Worm (Caenorhabditis elegans): Measurements from ENCODE around the gene ntr-2.
"Not testable (repeated sequence)": the region's sequence is repeated elsewhere in the genome, so short reads cannot be mapped to it uniquely, and the experiment has no call there.

Gene ntr-2

ce11 chrX:14970221-14970801 is 41.6 kb upstream of the ntr-2 start, which contains the start of the genes flwr-1 and tbc-1 (continued):
- no peak for TF ChIP-seq ceh-62 (tag; optimal IDR thresholded peaks at IDR 0.05)
- no peak for TF ChIP-seq zfp-2 (tag; optimal IDR thresholded peaks at IDR 0.05)
- peak; percentile 1 for TF ChIP-seq mxl-3 (GFP tag; optimal IDR thresholded peaks at IDR 0.05)
- no peak for TF ChIP-seq gei-8 (GFP tag; optimal IDR thresholded peaks at IDR 0.05)
- no peak for TF ChIP-seq saeg-2 (GFP tag; IDR thresholded peaks at IDR 0.05)
- TF ChIP-seq lin-38 (GFP tag; IDR thresholded peaks at IDR 0.05), result no peak
- TF ChIP-seq nhr-28 (tag; optimal IDR thresholded peaks at IDR 0.05), result peak; percentile 10
- peak; percentile 51 for TF ChIP-seq mes-2 (tag; optimal IDR thresholded peaks at IDR 0.05; ENCODE audit: poor library complexity, severe bottlenecking)
- no peak for TF ChIP-seq lsy-2 (tag; optimal IDR thresholded peaks at IDR 0.05)
- peak; percentile 47 for TF ChIP-seq dve-1 (tag; optimal IDR thresholded peaks at IDR 0.05; ENCODE audit: insufficient read depth)
- peak; percentile 60; the same call in 1 of the 2 replicates for TF ChIP-seq hmg-1.1 (GFP tag; IDR thresholded peaks at IDR 0.05)
- peak; percentile 47 for TF ChIP-seq hlh-11 (tag; optimal IDR thresholded peaks at IDR 0.05)

DNA sequence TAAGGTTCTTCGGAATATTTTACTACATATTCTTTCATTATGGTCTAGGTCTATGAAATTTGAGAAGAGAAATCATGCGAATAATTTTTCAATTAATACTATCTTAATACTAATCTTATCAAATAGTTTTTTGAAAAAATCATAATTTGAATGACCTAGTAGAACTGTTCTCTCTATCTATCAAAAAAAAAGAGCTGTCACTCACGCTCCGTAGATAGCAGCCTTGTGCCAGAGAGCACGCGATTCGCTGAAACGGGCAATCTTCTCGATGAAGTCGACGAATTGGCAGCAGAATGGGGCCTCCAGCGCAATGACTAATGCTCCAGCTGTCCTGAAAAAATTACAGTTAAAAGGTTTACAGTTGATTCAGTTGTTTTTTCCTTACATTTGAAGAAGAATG is 40.9 kb upstream of the ntr-2 start:
- TF ChIP-seq R02D3.7 (tag; optimal IDR thresholded peaks at IDR 0.05) (no peak), lin-38 (GFP tag; IDR thresholded peaks at IDR 0.05) (no peak), Y48G9A.11 (GFP tag; IDR thresholded peaks at IDR 0.05) (no peak), skn-1 (tag; optimal IDR thresholded peaks at IDR 0.05) (no peak), dmd-6 (GFP tag; IDR thresholded peaks at IDR 0.05) (peak; percentile 61), lin-29 (GFP tag; IDR thresholded peaks at IDR 0.05) (no peak), hlh-11 (tag; optimal IDR thresholded peaks at IDR 0.05) (peak; percentile 25)

DNA sequence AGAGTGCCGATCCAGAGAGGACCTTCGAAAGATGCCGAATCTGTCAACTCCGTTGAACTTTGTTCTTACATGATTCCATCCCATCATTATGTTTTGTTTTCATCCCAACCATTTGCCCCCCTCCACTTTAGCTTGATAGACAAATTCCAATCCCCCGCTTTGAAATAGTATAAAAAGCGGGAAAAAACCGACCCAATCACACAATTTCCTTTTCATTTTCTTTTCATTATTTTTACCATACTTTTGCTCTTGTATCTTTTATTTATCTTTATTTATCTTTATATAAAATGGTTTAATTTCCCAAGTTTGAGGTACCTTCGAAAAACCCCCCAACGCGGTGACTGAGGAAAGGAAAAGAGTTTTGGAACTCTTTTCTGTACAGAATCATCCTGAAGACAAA is 37.8 kb upstream of the ntr-2 start, which contains the start of gene F20D1.22:
F20D1.22 (plus strand) TSS at position 301 of the 400 bp plus-strand sequence.
- TF ChIP-seq F44E2.7 (GFP tag; IDR thresholded peaks at IDR 0.05); T20F7.1 (GFP tag; optimal IDR thresholded peaks at IDR 0.05); dmd-6 (GFP tag; IDR thresholded peaks at IDR 0.05): not testable (repeated sequence)

DNA sequence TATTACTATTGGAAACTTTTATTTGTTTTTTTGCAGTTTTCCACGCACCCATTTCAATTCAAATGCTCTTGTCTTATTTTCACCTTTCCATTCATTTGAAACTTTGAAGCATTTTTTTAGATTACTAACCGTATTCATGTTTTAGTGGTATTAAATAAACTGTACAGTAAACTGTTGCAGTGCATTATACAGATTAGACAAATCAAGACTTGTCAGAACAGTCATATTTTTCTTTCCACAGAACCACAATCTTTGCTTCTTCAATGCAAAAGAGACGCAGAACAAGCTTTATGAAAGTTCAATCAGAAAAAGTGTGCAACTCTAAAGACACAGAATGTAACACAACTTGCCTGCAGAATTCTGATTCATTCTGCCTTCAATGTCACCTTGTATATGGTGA is 37.0 kb upstream of the ntr-2 start, which contains the start of gene F45B8.5:
F45B8.5 (plus strand) TSS at position 301 of the 400 bp plus-strand sequence.
- TF ChIP-seq dmd-9 (GFP tag; IDR thresholded peaks at IDR 0.05) (no peak), aha-1 (tag) (no peak), nhr-11 (tag; optimal IDR thresholded peaks at IDR 0.05) (no peak), zfp-3 (GFP tag; conservative IDR thresholded peaks at IDR 0.05) (no peak), nhr-10 (tag; optimal IDR thresholded peaks at IDR 0.05) (no peak), tag-97 (GFP tag; IDR thresholded peaks at IDR 0.05) (no peak), mes-2 (tag; optimal IDR thresholded peaks at IDR 0.05; ENCODE audit: poor library complexity, severe bottlenecking) (no peak), fos-1 (tag; optimal IDR thresholded peaks at IDR 0.05) (no peak), madf-5 (GFP tag; IDR thresholded peaks at IDR 0.05) (no peak), pha-4 (GFP tag; IDR thresholded peaks at IDR 0.05) (no peak), pha-4 (tag; optimal IDR thresholded peaks at IDR 0.05) (no peak), rbr-2 (tag; optimal IDR thresholded peaks at IDR 0.05) (no peak), lim-7 (GFP tag; IDR thresholded peaks at IDR 0.05) (no peak)

DNA sequence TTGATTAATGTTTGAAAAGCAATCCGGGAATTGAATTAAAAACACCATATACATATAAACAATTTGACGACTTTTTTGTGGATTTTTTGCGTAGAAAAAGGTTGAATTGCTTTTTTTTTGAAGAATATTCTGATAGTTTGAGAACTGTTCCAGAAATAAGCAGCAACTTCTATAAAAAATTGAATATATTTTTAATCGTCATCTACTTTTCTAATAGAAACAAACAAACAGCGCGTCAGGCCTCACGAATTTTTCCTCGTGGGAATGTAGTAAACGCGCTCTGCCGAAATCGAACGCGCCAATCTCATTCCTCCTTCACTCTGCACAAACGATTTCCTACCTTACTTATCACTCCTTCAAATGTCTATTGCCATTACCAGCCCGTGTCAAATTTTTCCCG is 35.5 kb upstream of the ntr-2 start, which contains the start of gene rgs-11:
rgs-11 (plus strand) TSS at position 301 of the 400 bp plus-strand sequence.
- TF ChIP-seq nhr-237 (tag; optimal IDR thresholded peaks at IDR 0.05) (no peak), hmg-1.1 (GFP tag; IDR thresholded peaks at IDR 0.05) (no peak), aly-2 (tag; optimal IDR thresholded peaks at IDR 0.05) (no peak), F10B5.3 (tag; optimal IDR thresholded peaks at IDR 0.05) (no peak), arid-1 (GFP tag; conservative IDR thresholded peaks at IDR 0.05) (no peak), tag-97 (GFP tag; IDR thresholded peaks at IDR 0.05) (no peak), fos-1 (tag; optimal IDR thresholded peaks at IDR 0.05) (no peak), F37D6.2 (tag; optimal IDR thresholded peaks at IDR 0.05) (no peak), lin-39 (tag; optimal IDR thresholded peaks at IDR 0.05) (no peak), cey-2 (tag; optimal IDR thresholded peaks at IDR 0.05; ENCODE audit: borderline replicate concordance, insufficient read depth) (no peak), nhr-10 (tag; optimal IDR thresholded peaks at IDR 0.05) (no peak), nhr-25 (tag; optimal IDR thresholded peaks at IDR 0.05; ENCODE audit: borderline replicate concordance, insufficient read depth) (no peak), unc-39 (tag; optimal IDR thresholded peaks at IDR 0.05) (no peak), D1046.2 (GFP tag; IDR thresholded peaks at IDR 0.05) (no peak), daf-8 (GFP tag; IDR thresholded peaks at IDR 0.05) (no peak), ceh-32 (tag; optimal IDR thresholded peaks at IDR 0.05; ENCODE audit: poor library complexity) (no peak), gei-8 (GFP tag; optimal IDR thresholded peaks at IDR 0.05) (no peak), snpc-4 (tag; optimal IDR thresholded peaks at IDR 0.05) (no peak), hlh-11 (tag; optimal IDR thresholded peaks at IDR 0.05) (no peak)
